Fruit fly (Drosophila melanogaster): ENCODE results near the gene CG4884.

Gene CG4884

dm6 chr3R:27953890-27954289, 5.2 kb downstream of the CG4884 start, which contains the start of gene CG4951 (continued):
- TF ChIP-seq CG14050 (GFP tag; IDR thresholded peaks at IDR 0.05), result no peak
- peak; percentile 60 for TF ChIP-seq Scr (GFP tag; IDR thresholded peaks at IDR 0.05; ENCODE audit: partially characterized antibody)
- TF ChIP-seq CG15479 (GFP tag; optimal IDR thresholded peaks at IDR 0.05), result no peak
- peak; percentile 79 for TF ChIP-seq gfzf (GFP tag; optimal IDR thresholded peaks at IDR 0.05)
- TF ChIP-seq crp (GFP tag; optimal IDR thresholded peaks at IDR 0.05), result peak in 1 of 2 experiments; percentile 20
- TF ChIP-seq gro (GFP tag; optimal IDR thresholded peaks at IDR 0.05), result no peak
- TF ChIP-seq sc (optimal IDR thresholded peaks at IDR 0.05), result no peak
- no peak for TF ChIP-seq sc (GFP tag; optimal IDR thresholded peaks at IDR 0.05)
- TF ChIP-seq nmo (GFP tag; optimal IDR thresholded peaks at IDR 0.05), result peak; percentile 22
- TF ChIP-seq zen (tag; optimal IDR thresholded peaks at IDR 0.05), result peak; percentile 13
- no peak for TF ChIP-seq CG11723 (GFP tag; optimal IDR thresholded peaks at IDR 0.05)
- peak; percentile 86 for TF ChIP-seq MBD-R2 (GFP tag; IDR thresholded peaks at IDR 0.05)
- TF ChIP-seq CG1792 (GFP tag; optimal IDR thresholded peaks at IDR 0.05), result no peak
- TF ChIP-seq unc-4 (GFP tag; IDR thresholded peaks at IDR 0.05; ENCODE audit: partially characterized antibody), result peak; percentile 56
- peak; percentile 94 for TF ChIP-seq Dref (GFP tag; IDR thresholded peaks at IDR 0.05)
- no peak for TF ChIP-seq CG8388 (GFP tag; optimal IDR thresholded peaks at IDR 0.05)
- 0 out of 3 replicates have a peak, but pooled peaks have one; percentile 17 for TF ChIP-seq CG34422 (GFP tag; IDR thresholded peaks at IDR 0.05)
- no peak for TF ChIP-seq CG17359 (tag; optimal IDR thresholded peaks at IDR 0.05)
- TF ChIP-seq Oaz (GFP tag; IDR thresholded peaks at IDR 0.05), result no peak
- no peak for TF ChIP-seq Bteb2 (GFP tag; optimal IDR thresholded peaks at IDR 0.05)
- no peak for TF ChIP-seq CG8924 (tag; optimal IDR thresholded peaks at IDR 0.05)
- TF ChIP-seq CG7928 (GFP tag; optimal IDR thresholded peaks at IDR 0.05), result peak; percentile 56
- 0 out of 3 replicates have a peak, but pooled peaks have one; percentile 27 for TF ChIP-seq mld (GFP tag; IDR thresholded peaks at IDR 0.05; ENCODE audit: partially characterized antibody)
- TF ChIP-seq CG12659 (GFP tag; optimal IDR thresholded peaks at IDR 0.05), result peak; percentile 2
- TF ChIP-seq C15 (GFP tag; IDR thresholded peaks at IDR 0.05), result no peak
- TF ChIP-seq D (optimal IDR thresholded peaks at IDR 0.05), result no peak
- no peak for TF ChIP-seq D (GFP tag; optimal IDR thresholded peaks at IDR 0.05)
- TF ChIP-seq CG17912 (GFP tag; optimal IDR thresholded peaks at IDR 0.05), result no peak
- peak; percentile 72 for TF ChIP-seq Ets97D (GFP tag; optimal IDR thresholded peaks at IDR 0.05)
- TF ChIP-seq B-H2 (GFP tag; optimal IDR thresholded peaks at IDR 0.05), result no peak
- no peak for TF ChIP-seq ac (GFP tag; optimal IDR thresholded peaks at IDR 0.05)
- TF ChIP-seq hbn (GFP tag; IDR thresholded peaks at IDR 0.05; ENCODE audit: partially characterized antibody), result peak; percentile 49; the same call in 1 of the 2 replicates
- no peak for TF ChIP-seq chn (GFP tag; optimal IDR thresholded peaks at IDR 0.05)
- no peak for TF ChIP-seq cwo (GFP tag; optimal IDR thresholded peaks at IDR 0.05)
- TF ChIP-seq CG13287 (GFP tag; IDR thresholded peaks at IDR 0.05; ENCODE audit: partially characterized antibody), result peak; percentile 78
- peak; percentile 1 for TF ChIP-seq Nf-YC (tag; optimal IDR thresholded peaks at IDR 0.05)
- no peak for TF ChIP-seq Nf-YA (GFP tag; IDR thresholded peaks at IDR 0.05)
- TF ChIP-seq ab (GFP tag; optimal IDR thresholded peaks at IDR 0.05), result no peak
- no peak for TF ChIP-seq Atf-2 (GFP tag; optimal IDR thresholded peaks at IDR 0.05)
- peak; percentile 57; the same call in 1 of the 2 replicates for TF ChIP-seq tna (GFP tag; IDR thresholded peaks at IDR 0.05; ENCODE audit: partially characterized antibody)
- TF ChIP-seq amos (GFP tag; IDR thresholded peaks at IDR 0.05; ENCODE audit: partially characterized antibody), result peak; percentile 59; the same call in 1 of the 2 replicates
- TF ChIP-seq nau (GFP tag; optimal IDR thresholded peaks at IDR 0.05), result no peak
- no peak for TF ChIP-seq Mad (GFP tag; optimal IDR thresholded peaks at IDR 0.05)
- TF ChIP-seq Sry-δ (GFP tag; optimal IDR thresholded peaks at IDR 0.05), result peak; percentile 58
- peak; percentile 45; the same call in 1 of the 3 replicates for TF ChIP-seq CG11560 (tag; IDR thresholded peaks at IDR 0.05)
- TF ChIP-seq trem (tag; optimal IDR thresholded peaks at IDR 0.05), result peak; percentile 66
- TF ChIP-seq MESR4 (GFP tag; optimal IDR thresholded peaks at IDR 0.05), result peak; percentile 52
- peak; percentile 36 for TF ChIP-seq bigmax (GFP tag; optimal IDR thresholded peaks at IDR 0.05)
- TF ChIP-seq YL-1 (GFP tag; optimal IDR thresholded peaks at IDR 0.05), result peak; percentile 26
- no peak for TF ChIP-seq grau (tag; optimal IDR thresholded peaks at IDR 0.05)
